Fruit fly (Drosophila melanogaster) whole organism, adult: ENCODE measurements around the gene CG42820.
A peak's percentile ranks its signal among the peaks of the same experiment; 100 is the strongest.

ENCODE experiments used
- CG11617 ChIP-seq: fragments of 200-800 bp; sonication (Bioruptor generic); optimal IDR thresholded peaks from 2 replicates; lab custom pipeline; 2017; ENCODE audit warnings: mild to moderate bottlenecking, missing biosample characterization, missing genetic modification reagents, missing genetic modification characterization
- CG12768 ChIP-seq: fragments of 200-800 bp; sonication (Bioruptor generic); optimal IDR thresholded peaks from 2 replicates; lab custom pipeline; 2017; ENCODE audit warnings: missing biosample characterization, missing genetic modification characterization, mild to moderate bottlenecking, moderate library complexity, missing genetic modification reagents
- CG14711 ChIP-seq: fragments of 200-800 bp; sonication (Bioruptor generic); optimal IDR thresholded peaks from 2 replicates; lab custom pipeline; 2018; ENCODE audit warnings: missing biosample characterization, mild to moderate bottlenecking, missing genetic modification characterization, moderate library complexity
- CG1620 ChIP-seq: fragments of 200-800 bp; sonication (Bioruptor generic); optimal IDR thresholded peaks from 2 replicates; lab custom pipeline; 2016; ENCODE audit warnings: missing biosample characterization, missing genetic modification characterization
- CG33017 ChIP-seq: fragments of 200-800 bp; sonication (Bioruptor generic); optimal IDR thresholded peaks from 2 replicates; lab custom pipeline; 2018; ENCODE audit warnings: missing biosample characterization, mild to moderate bottlenecking, missing genetic modification characterization, moderate library complexity
- CG5204 ChIP-seq: fragments of 200-800 bp; sonication (Bioruptor generic); optimal IDR thresholded peaks from 2 replicates; lab custom pipeline; 2016; ENCODE audit warnings: missing biosample characterization, missing genetic modification characterization
- CG7045 ChIP-seq: fragments of 200-800 bp; sonication (Bioruptor generic); optimal IDR thresholded peaks from 2 replicates; lab custom pipeline; 2017; ENCODE audit warnings: missing biosample characterization, mild to moderate bottlenecking, missing genetic modification characterization
- CG7101 ChIP-seq: fragments of 200-800 bp; sonication (Bioruptor generic); optimal IDR thresholded peaks from 2 replicates; lab custom pipeline; 2018; ENCODE audit warnings: missing biosample characterization, mild to moderate bottlenecking, missing genetic modification characterization, moderate library complexity
- Clk ChIP-seq: fragments of 200-800 bp; sonication (Bioruptor generic); optimal IDR thresholded peaks from 2 replicates; lab custom pipeline; 2017; ENCODE audit warnings: missing biosample characterization, missing genetic modification characterization
- Crg-1 ChIP-seq: fragments of 200-800 bp; sonication (Bioruptor generic); optimal IDR thresholded peaks from 2 replicates; lab custom pipeline; 2016; ENCODE audit warnings: missing biosample characterization, missing genetic modification characterization
- Hr96 ChIP-seq: fragments of 200-800 bp; sonication (Bioruptor generic); optimal IDR thresholded peaks from 2 replicates; lab custom pipeline; 2016; ENCODE audit warnings: missing biosample characterization, missing genetic modification characterization
- Mnt ChIP-seq: fragments of 200-800 bp; sonication (Bioruptor generic); optimal IDR thresholded peaks from 2 replicates; lab custom pipeline; 2016; ENCODE audit warnings: missing biosample characterization, mild to moderate bottlenecking, missing genetic modification characterization
- bab1 ChIP-seq: fragments of 200-800 bp; sonication (Bioruptor generic); optimal IDR thresholded peaks from 3 replicates; lab custom pipeline; 2019; ENCODE audit warnings: missing biosample characterization, mild to moderate bottlenecking, missing genetic modification characterization, moderate library complexity
- cic ChIP-seq: fragments of 200-800 bp; sonication (Bioruptor generic); optimal IDR thresholded peaks from 2 replicates; lab custom pipeline; 2017; ENCODE audit warnings: missing biosample characterization, mild to moderate bottlenecking, missing genetic modification characterization, moderate library complexity
- cnc ChIP-seq, 2 experiments: fragments of >200 bp; optimal IDR thresholded peaks; 2 replicates each; lab custom pipeline; 2017
- kay ChIP-seq: fragments of 200-800 bp; sonication (Bioruptor generic); peaks from one replicate; lab custom pipeline; 2016; ENCODE audit warnings: missing biosample characterization, missing genetic modification characterization, borderline replicate concordance
- ovo ChIP-seq: fragments of 200-800 bp; sonication (Bioruptor generic); optimal IDR thresholded peaks from 2 replicates; lab custom pipeline; 2016; ENCODE audit warnings: missing biosample characterization, missing genetic modification characterization
- pad ChIP-seq: fragments of 200-800 bp; sonication (Bioruptor generic); optimal IDR thresholded peaks from 3 replicates; lab custom pipeline; 2017; ENCODE audit warnings: missing biosample characterization, missing genetic modification characterization, mild to moderate bottlenecking, moderate library complexity, missing genetic modification reagents
- tj ChIP-seq: fragments of 200-800 bp; sonication (Bioruptor generic); optimal IDR thresholded peaks from 3 replicates; lab custom pipeline; 2017; ENCODE audit warnings: missing biosample characterization, mild to moderate bottlenecking, missing genetic modification characterization, moderate library complexity
- toe ChIP-seq: fragments of 200-800 bp; sonication (Bioruptor generic); optimal IDR thresholded peaks from 2 replicates; lab custom pipeline; 2016; ENCODE audit warnings: missing biosample characterization, missing genetic modification characterization

CG42820 gene

dm6 chr2L:8392298-8392697 lies at the start of gene CG42820:
Gene CG42820 (minus strand): TSS chr2L:8392398.
- TF ChIP-seq CG7101 (tag; lab: Kevin White, UChicago) (no peak), CG1620 (GFP tag; lab: Kevin White, UChicago) (no peak), kay (GFP tag; lab: Kevin White, UChicago) (no peak), Crg-1 (no peak), CG33017 (tag; lab: Kevin White, UChicago) (no peak), pad (no peak), Mnt (GFP tag; lab: Kevin White, UChicago) (no peak), Hr96 (GFP tag; lab: Kevin White, UChicago) (no peak), cnc (optimal IDR thresholded peaks at IDR 0.05; lab: Kevin White, UChicago) (no peak), CG11617 (GFP tag; lab: Kevin White, UChicago) (no peak)

- TF ChIP-seq CG12768 (GFP tag; lab: Kevin White, UChicago) = no peak
- TF ChIP-seq CG11617 (GFP tag; lab: Kevin White, UChicago) = no peak
- TF ChIP-seq kay (GFP tag; lab: Kevin White, UChicago) = peak; percentile 94
- no peak for TF ChIP-seq Clk (GFP tag; lab: Kevin White, UChicago)
- TF ChIP-seq Mnt (GFP tag; lab: Kevin White, UChicago) = no peak
- no peak for TF ChIP-seq Crg-1
- TF ChIP-seq pad = peak; percentile 10
- TF ChIP-seq bab1 (GFP tag; lab: Kevin White, UChicago) = peak; percentile 31
- TF ChIP-seq CG7101 (tag; lab: Kevin White, UChicago) = no peak
- TF ChIP-seq CG5204 (GFP tag; lab: Kevin White, UChicago) = no peak
- TF ChIP-seq toe (GFP tag; lab: Kevin White, UChicago) = no peak
- peak; percentile 42 for TF ChIP-seq CG1620 (GFP tag; lab: Kevin White, UChicago)
- peak; percentile 16 for TF ChIP-seq CG14711 (tag; lab: Kevin White, UChicago)
- TF ChIP-seq Hr96 (GFP tag; lab: Kevin White, UChicago) = no peak
Measured at dm6 chr2L:8438052-8438451, 45.9 kb upstream of the CG42820 start, which contains the start of gene mus201. Gene mus201 (plus strand): TSS chr2L:8438169.

dm6 chr2L:8437176-8437575 lies 45.0 kb upstream of the CG42820 start, which contains the start of the genes D12 and Chrac-14:
Gene D12 (minus strand): TSS chr2L:8437365.
Gene Chrac-14 (plus strand): TSS chr2L:8437405.
- TF ChIP-seq Clk (GFP tag; lab: Kevin White, UChicago) = no peak
- no peak for TF ChIP-seq cic (GFP tag; lab: Kevin White, UChicago)
- TF ChIP-seq Hr96 (GFP tag; lab: Kevin White, UChicago) = no peak
- peak; percentile 24 for TF ChIP-seq CG7101 (tag; lab: Kevin White, UChicago)
- TF ChIP-seq bab1 (GFP tag; lab: Kevin White, UChicago) = peak; percentile 15
- no peak for TF ChIP-seq toe (GFP tag; lab: Kevin White, UChicago)
- peak; percentile 10 for TF ChIP-seq pad
- TF ChIP-seq CG14711 (tag; lab: Kevin White, UChicago) = no peak
- TF ChIP-seq Crg-1 = peak; percentile 23
- no peak for TF ChIP-seq CG12768 (GFP tag; lab: Kevin White, UChicago)
- TF ChIP-seq CG33017 (tag; lab: Kevin White, UChicago) = no peak
- peak; percentile 65 for TF ChIP-seq Mnt (GFP tag; lab: Kevin White, UChicago)
- TF ChIP-seq cnc (optimal IDR thresholded peaks at IDR 0.05; lab: Kevin White, UChicago) = no peak
- no peak for TF ChIP-seq CG5204 (GFP tag; lab: Kevin White, UChicago)
- no peak for TF ChIP-seq kay (GFP tag; lab: Kevin White, UChicago)
- TF ChIP-seq CG11617 (GFP tag; lab: Kevin White, UChicago) = no peak
- peak; percentile 48 for TF ChIP-seq CG1620 (GFP tag; lab: Kevin White, UChicago)
- no peak for TF ChIP-seq ovo (GFP tag; lab: Kevin White, UChicago)

- TF ChIP-seq CG14711 (tag; lab: Kevin White, UChicago) (no peak), tj (GFP tag; lab: Kevin White, UChicago) (no peak), ovo (GFP tag; lab: Kevin White, UChicago) (peak; percentile 52), pad (peak; percentile 47)
Measured at dm6 chr2L:8433512-8433911, 41.3 kb upstream of the CG42820 start, which contains the start of gene grk. Gene grk (minus strand): TSS chr2L:8433598.

dm6 chr2L:8432130-8432529 lies 39.9 kb upstream of the CG42820 start:
- TF ChIP-seq tj (GFP tag; lab: Kevin White, UChicago) (no peak), CG1620 (GFP tag; lab: Kevin White, UChicago) (no peak), Hr96 (GFP tag; lab: Kevin White, UChicago) (no peak), bab1 (GFP tag; lab: Kevin White, UChicago) (no peak), Crg-1 (no peak), Clk (GFP tag; lab: Kevin White, UChicago) (no peak), toe (GFP tag; lab: Kevin White, UChicago) (no peak), kay (GFP tag; lab: Kevin White, UChicago) (no peak), CG7045 (GFP tag; lab: Kevin White, UChicago) (no peak), cnc (optimal IDR thresholded peaks at IDR 0.05; lab: Kevin White, UChicago) (no peak), pad (no peak), CG11617 (GFP tag; lab: Kevin White, UChicago) (no peak), CG7101 (tag; lab: Kevin White, UChicago) (no peak)

- no peak for TF ChIP-seq Clk (GFP tag; lab: Kevin White, UChicago)
- TF ChIP-seq Mnt (GFP tag; lab: Kevin White, UChicago) = no peak
- no peak for TF ChIP-seq CG14711 (tag; lab: Kevin White, UChicago)
- no peak for TF ChIP-seq tj (GFP tag; lab: Kevin White, UChicago)
- no peak for TF ChIP-seq CG12768 (GFP tag; lab: Kevin White, UChicago)
- no peak for TF ChIP-seq CG33017 (tag; lab: Kevin White, UChicago)
- no peak for TF ChIP-seq CG1620 (GFP tag; lab: Kevin White, UChicago)
- no peak for TF ChIP-seq Hr96 (GFP tag; lab: Kevin White, UChicago)
- no peak for TF ChIP-seq CG5204 (GFP tag; lab: Kevin White, UChicago)
- no peak for TF ChIP-seq cic (GFP tag; lab: Kevin White, UChicago)
Measured at dm6 chr2L:8426801-8427200, 34.6 kb upstream of the CG42820 start.
